Worm (Caenorhabditis elegans) whole organism, midembryonic: ENCODE results near the gene lars-1.

Experiments used
- flt-1 ChIP-seq: fragments of 200-800 bp; sonication (Bioruptor generic); IDR thresholded peaks from 2 replicates; pipeline ENCODE4 v1.3.6; 2022; ENCODE audit warnings: missing genetic modification characterization, missing compliant biosample characterization
- med-1 ChIP-seq: sonication (generic microtip); optimal IDR thresholded peaks from 2 replicates; lab custom pipeline; 2017; ENCODE audit warnings: missing genetic modification characterization, mild to moderate bottlenecking, missing compliant biosample characterization, antibody characterized with exemption, missing genetic modification reagents; ENCODE audit not compliant: insufficient read depth
- ref-1 ChIP-seq: fragments of 200-800 bp; sonication (Bioruptor generic); conservative IDR thresholded peaks from 2 replicates; pipeline ENCODE4 v1.3.6; 2022; ENCODE audit warnings: missing genetic modification reagents, missing genetic modification characterization, missing compliant biosample characterization

DNA sequence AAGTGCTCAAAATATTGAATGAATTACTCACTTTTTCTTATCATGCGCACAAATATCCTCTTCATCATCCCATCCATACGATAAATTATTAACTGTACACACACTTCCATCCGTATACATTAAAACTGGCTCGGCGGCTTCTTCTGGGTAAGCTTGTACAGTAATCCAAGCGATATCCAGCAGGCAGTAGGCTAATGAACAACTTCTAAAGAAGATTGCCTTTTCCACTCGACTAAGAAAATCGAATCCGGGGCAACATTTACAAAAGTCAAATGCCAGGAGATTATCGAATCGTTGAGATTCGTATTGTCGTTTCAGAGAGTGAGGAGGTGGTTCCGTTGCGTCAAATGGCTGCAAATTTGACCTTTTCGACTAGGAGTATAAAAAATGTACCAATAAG lies 44.8 kb upstream of the lars-1 start:
- TF ChIP-seq med-1 (GFP tag; lab: Kevin White, UChicago) (no peak), flt-1 (GFP tag; lab: Robert Waterston, UW) (no peak), ref-1 (GFP tag; lab: Robert Waterston, UW) (no peak)
